Worm (Caenorhabditis elegans) whole organism, L2 larva: Measurements from ENCODE around the gene F38E1.6.

Experiments used
- fos-1 ChIP-seq: fragments of 150-350 bp; optimal IDR thresholded peaks from 2 replicates; lab custom pipeline; 2014; ENCODE audit warnings: missing biosample characterization, missing genetic modification characterization
- lin-13 ChIP-seq: fragments of 150-350 bp; optimal IDR thresholded peaks from 2 replicates; lab custom pipeline; 2014; ENCODE audit warnings: missing biosample characterization, missing genetic modification reagents, missing genetic modification characterization
- lin-39 ChIP-seq: fragments of 150-350 bp; optimal IDR thresholded peaks from 2 replicates; lab custom pipeline; 2014; ENCODE audit warnings: missing biosample characterization, missing genetic modification reagents, missing genetic modification characterization
- mdl-1 ChIP-seq, 2 experiments: fragments of 150-350 bp in 1 of 2; sonication (generic microtip) in 1 of 2; optimal IDR thresholded peaks; 2 replicates each; lab custom pipeline; 2017; ENCODE audit warnings: missing biosample characterization in 2 of 2, missing genetic modification characterization in 2 of 2
- nhr-11 ChIP-seq: fragments of 150-350 bp; optimal IDR thresholded peaks from 2 replicates; lab custom pipeline; 2014; ENCODE audit warnings: missing biosample characterization, missing genetic modification characterization
- nhr-12 ChIP-seq: fragments of 150-350 bp; optimal IDR thresholded peaks from 2 replicates; lab custom pipeline; 2014; ENCODE audit warnings: missing biosample characterization, missing genetic modification characterization
- nhr-129 ChIP-seq: fragments of 150-350 bp; optimal IDR thresholded peaks from 2 replicates; lab custom pipeline; 2014; ENCODE audit warnings: missing biosample characterization, missing genetic modification characterization
- nhr-237 ChIP-seq: fragments of 150-350 bp; optimal IDR thresholded peaks from 2 replicates; lab custom pipeline; 2014; ENCODE audit warnings: missing biosample characterization, missing genetic modification characterization
- nhr-6 ChIP-seq: fragments of 150-350 bp; optimal IDR thresholded peaks from 2 replicates; lab custom pipeline; 2014; ENCODE audit warnings: missing biosample characterization, missing genetic modification characterization
- skn-1 ChIP-seq: sonication (generic microtip); optimal IDR thresholded peaks from 2 replicates; lab custom pipeline; 2017; ENCODE audit warnings: missing biosample characterization, missing genetic modification characterization
- unc-39 ChIP-seq: fragments of 150-350 bp; optimal IDR thresholded peaks from 2 replicates; lab custom pipeline; 2014; ENCODE audit warnings: missing biosample characterization, missing genetic modification characterization
- unc-62 ChIP-seq: fragments of 150-350 bp; optimal IDR thresholded peaks from 2 replicates; lab custom pipeline; 2014; ENCODE audit warnings: missing biosample characterization, missing genetic modification reagents, missing genetic modification characterization
- zag-1 ChIP-seq: fragments of 150-350 bp; optimal IDR thresholded peaks from 2 replicates; lab custom pipeline; 2014; ENCODE audit warnings: missing biosample characterization, missing genetic modification characterization
- ztf-1 ChIP-seq: fragments of 200-800 bp; sonication (Bioruptor generic); conservative IDR thresholded peaks from 2 replicates; pipeline ENCODE4 v1.3.6; 2022; ENCODE audit warnings: missing genetic modification characterization, missing compliant biosample characterization

DNA sequence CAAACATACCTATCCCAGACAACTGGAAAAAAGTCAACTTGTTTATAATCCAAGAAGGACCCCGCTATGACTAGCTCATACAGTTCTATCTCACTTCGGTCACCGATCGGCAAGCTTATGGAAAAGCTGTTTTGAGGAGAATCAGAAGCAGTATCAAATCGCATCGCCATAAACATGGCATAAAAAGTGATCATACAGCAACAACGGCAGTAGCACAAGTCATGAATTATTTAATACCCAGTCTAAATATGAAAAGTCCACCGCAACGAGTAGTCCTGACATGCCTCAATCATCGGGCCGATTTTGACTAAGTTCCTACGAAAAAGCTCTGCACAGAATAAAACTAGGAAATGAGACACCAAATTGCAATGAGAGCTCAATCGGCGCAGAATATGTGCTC lies 36.3 kb upstream of the F38E1.6 start:
- TF ChIP-seq nhr-237 (tag; lab: Kevin White, UChicago) = no peak
- TF ChIP-seq lin-39 = no peak
- TF ChIP-seq mdl-1 (tag; optimal IDR thresholded peaks at IDR 0.05; lab: Kevin White, UChicago) = no peak
- no peak for TF ChIP-seq unc-39
- no peak for TF ChIP-seq zag-1
- TF ChIP-seq nhr-12 (tag; lab: Kevin White, UChicago) = no peak
- no peak for TF ChIP-seq ztf-1 (GFP tag; lab: Robert Waterston, UW)
- TF ChIP-seq unc-62 = no peak
- no peak for TF ChIP-seq lin-13 (GFP tag; lab: Kevin White, UChicago)
- no peak for TF ChIP-seq skn-1 (tag; lab: Kevin White, UChicago)
- no peak for TF ChIP-seq fos-1 (tag; lab: Kevin White, UChicago)
- TF ChIP-seq nhr-6 = no peak
- no peak for TF ChIP-seq nhr-129
- TF ChIP-seq nhr-11 = no peak
